Worm (Caenorhabditis elegans): ENCODE measurements around the gene Y44A6C.2.

ce11 chrV:20710642-20711041 lies 11.4 kb upstream of the Y44A6C.2 start:
- TF ChIP-seq T22C8.4 (GFP tag; IDR thresholded peaks at IDR 0.05): no peak
- TF ChIP-seq flt-1 (GFP tag; IDR thresholded peaks at IDR 0.05): no peak
- TF ChIP-seq med-1 (GFP tag; optimal IDR thresholded peaks at IDR 0.05; ENCODE audit: insufficient read depth): no peak
- TF ChIP-seq tab-1 (GFP tag; IDR thresholded peaks at IDR 0.05): no peak
